Worm (Caenorhabditis elegans): ENCODE results near the gene F13B9.2.
A peak's percentile ranks its signal among the peaks of the same experiment; 100 is the strongest.

The F13B9.2 gene

ce11 chrX:8252293-8252692 lies 33.2 kb upstream of the F13B9.2 start, which contains the start of gene M60.6 (continued):
- no peak for TF ChIP-seq ceh-16 (tag; optimal IDR thresholded peaks at IDR 0.05)
- no peak for TF ChIP-seq unc-62 (GFP tag; optimal IDR thresholded peaks at IDR 0.05)
- no peak for TF ChIP-seq lin-11 (tag; optimal IDR thresholded peaks at IDR 0.05)
- peak; percentile 75 for TF ChIP-seq unc-55 (GFP tag; optimal IDR thresholded peaks at IDR 0.05)
- peak; percentile 62 for TF ChIP-seq nhr-129 (tag; optimal IDR thresholded peaks at IDR 0.05)

ce11 chrX:8255433-8255832 lies 30.1 kb upstream of the F13B9.2 start:
- TF ChIP-seq nhr-237 (tag; optimal IDR thresholded peaks at IDR 0.05) (no peak), sma-9 (GFP tag; optimal IDR thresholded peaks at IDR 0.05) (peak; percentile 7), sma-9 (tag; optimal IDR thresholded peaks at IDR 0.05) (no peak), nhr-25 (tag; optimal IDR thresholded peaks at IDR 0.05) (peak; percentile 64), blmp-1 (tag; optimal IDR thresholded peaks at IDR 0.05; ENCODE audit: insufficient read depth) (peak; percentile 93)

- TF ChIP-seq nhr-129 (tag; optimal IDR thresholded peaks at IDR 0.05), result peak; percentile 62
- TF ChIP-seq F13H6.1 (tag; optimal IDR thresholded peaks at IDR 0.05), result no peak
These were observed 27.8 kb upstream of the F13B9.2 start for ce11 chrX:8257687-8258086.

- TF ChIP-seq elt-1 (tag; optimal IDR thresholded peaks at IDR 0.05) (no peak), mab-5 (tag; optimal IDR thresholded peaks at IDR 0.05) (no peak), ZK546.5 (tag; optimal IDR thresholded peaks at IDR 0.05) (no peak), ama-1 (optimal IDR thresholded peaks at IDR 0.05) (no peak), blmp-1 (tag; optimal IDR thresholded peaks at IDR 0.05; ENCODE audit: insufficient read depth) (no peak), ceh-16 (tag; optimal IDR thresholded peaks at IDR 0.05) (no peak), ceh-82 (tag; optimal IDR thresholded peaks at IDR 0.05) (no peak), lsy-2 (tag; optimal IDR thresholded peaks at IDR 0.05) (no peak), Y55F3AM.14 (GFP tag; optimal IDR thresholded peaks at IDR 0.05) (no peak), unc-62 (GFP tag; optimal IDR thresholded peaks at IDR 0.05) (no peak), nhr-237 (tag; optimal IDR thresholded peaks at IDR 0.05) (no peak), skn-1 (tag; optimal IDR thresholded peaks at IDR 0.05) (no peak), mbf-1 (tag; optimal IDR thresholded peaks at IDR 0.05) (no peak), nhr-10 (tag; optimal IDR thresholded peaks at IDR 0.05) (no peak), mdl-1 (tag; optimal IDR thresholded peaks at IDR 0.05) (no peak), ztf-11 (tag; optimal IDR thresholded peaks at IDR 0.05) (no peak)
These were observed 24.3 kb upstream of the F13B9.2 start, which contains the start of gene M60.7 for ce11 chrX:8261125-8261684. Gene M60.7, minus strand, starts transcription at chrX:8261175.

ce11 chrX:8262734-8263133 lies 22.7 kb upstream of the F13B9.2 start:
- TF ChIP-seq fos-1 (tag; optimal IDR thresholded peaks at IDR 0.05) (no peak), nhr-6 (tag; optimal IDR thresholded peaks at IDR 0.05) (no peak), sma-9 (GFP tag; optimal IDR thresholded peaks at IDR 0.05) (no peak), sma-9 (tag; optimal IDR thresholded peaks at IDR 0.05) (no peak), unc-62 (GFP tag; optimal IDR thresholded peaks at IDR 0.05) (no peak), nhr-129 (tag; optimal IDR thresholded peaks at IDR 0.05) (peak; percentile 38), elt-3 (tag; optimal IDR thresholded peaks at IDR 0.05) (no peak), nhr-11 (tag; optimal IDR thresholded peaks at IDR 0.05) (no peak), nhr-21 (tag; optimal IDR thresholded peaks at IDR 0.05) (no peak)

ce11 chrX:8268083-8268482 lies 17.4 kb upstream of the F13B9.2 start:
- TF ChIP-seq sma-3 (GFP tag; optimal IDR thresholded peaks at IDR 0.05), result no peak
- TF ChIP-seq dmd-4 (tag; optimal IDR thresholded peaks at IDR 0.05), result no peak
- no peak for TF ChIP-seq crh-2 (tag; optimal IDR thresholded peaks at IDR 0.05)

- no peak for TF ChIP-seq ceh-16 (tag; optimal IDR thresholded peaks at IDR 0.05)
- TF ChIP-seq sma-9 (GFP tag; optimal IDR thresholded peaks at IDR 0.05), result no peak
- TF ChIP-seq sma-9 (tag; optimal IDR thresholded peaks at IDR 0.05), result no peak
- no peak for TF ChIP-seq sem-4 (tag; optimal IDR thresholded peaks at IDR 0.05)
- TF ChIP-seq skn-1 (tag; optimal IDR thresholded peaks at IDR 0.05), result no peak
- no peak for TF ChIP-seq mbf-1 (tag; optimal IDR thresholded peaks at IDR 0.05)
- no peak for TF ChIP-seq gmeb-1 (tag; optimal IDR thresholded peaks at IDR 0.05)
- no peak for TF ChIP-seq lsy-2 (tag; optimal IDR thresholded peaks at IDR 0.05)
- no peak for TF ChIP-seq ZK546.5 (tag; optimal IDR thresholded peaks at IDR 0.05)
- no peak for TF ChIP-seq nhr-6 (tag; optimal IDR thresholded peaks at IDR 0.05)
- no peak for TF ChIP-seq peb-1 (tag; optimal IDR thresholded peaks at IDR 0.05)
- TF ChIP-seq ztf-4 (tag; optimal IDR thresholded peaks at IDR 0.05), result no peak
- no peak for TF ChIP-seq unc-39 (tag; optimal IDR thresholded peaks at IDR 0.05)
- no peak for TF ChIP-seq lin-39 (tag; optimal IDR thresholded peaks at IDR 0.05)
- TF ChIP-seq unc-62 (GFP tag; optimal IDR thresholded peaks at IDR 0.05), result no peak
- TF ChIP-seq F13H6.1 (tag; optimal IDR thresholded peaks at IDR 0.05), result no peak
- TF ChIP-seq nhr-129 (tag; optimal IDR thresholded peaks at IDR 0.05), result no peak
- no peak for TF ChIP-seq lin-13 (GFP tag; optimal IDR thresholded peaks at IDR 0.05)
These were observed 14.4 kb upstream of the F13B9.2 start, which contains the start of gene cutl-29 for ce11 chrX:8270971-8271553. Gene cutl-29, minus strand, starts transcription at chrX:8271021.
